Fruit fly (Drosophila melanogaster): ENCODE data around the gene Tfb5.

Gene Tfb5

dm6 chr2L:5000919-5001581, 9.6 kb downstream of the Tfb5 start:
- TF ChIP-seq psq (optimal IDR thresholded peaks at IDR 0.05) (no peak), h (optimal IDR thresholded peaks at IDR 0.05) (no peak), insv (optimal IDR thresholded peaks at IDR 0.05) (no peak), Sin3A (optimal IDR thresholded peaks at IDR 0.05) (no peak), ttk (optimal IDR thresholded peaks at IDR 0.05) (no peak), Myc (optimal IDR thresholded peaks at IDR 0.05) (no peak)

dm6 chr2L:5000287-5000871, 10.3 kb downstream of the Tfb5 start:
- TF ChIP-seq Sin3A (optimal IDR thresholded peaks at IDR 0.05) (no peak), h (optimal IDR thresholded peaks at IDR 0.05) (no peak), ttk (optimal IDR thresholded peaks at IDR 0.05) (no peak), Myc (optimal IDR thresholded peaks at IDR 0.05) (no peak), psq (optimal IDR thresholded peaks at IDR 0.05) (no peak), insv (optimal IDR thresholded peaks at IDR 0.05) (no peak)

- no peak for TF ChIP-seq Sin3A (optimal IDR thresholded peaks at IDR 0.05)
- TF ChIP-seq psq (optimal IDR thresholded peaks at IDR 0.05), result no peak
- TF ChIP-seq h (optimal IDR thresholded peaks at IDR 0.05), result no peak
- no peak for TF ChIP-seq Myc (optimal IDR thresholded peaks at IDR 0.05)
- no peak for TF ChIP-seq ttk (optimal IDR thresholded peaks at IDR 0.05)
- no peak for TF ChIP-seq insv (optimal IDR thresholded peaks at IDR 0.05)
These were observed 11.1 kb downstream of the Tfb5 start for dm6 chr2L:4999389-5000032.

- TF ChIP-seq insv (optimal IDR thresholded peaks at IDR 0.05) (no peak), h (optimal IDR thresholded peaks at IDR 0.05) (no peak), psq (optimal IDR thresholded peaks at IDR 0.05) (no peak), Sin3A (optimal IDR thresholded peaks at IDR 0.05) (no peak), ttk (optimal IDR thresholded peaks at IDR 0.05) (no peak), Myc (optimal IDR thresholded peaks at IDR 0.05) (no peak)
These were observed 12.0 kb downstream of the Tfb5 start for dm6 chr2L:4998571-4999191.

DNA sequence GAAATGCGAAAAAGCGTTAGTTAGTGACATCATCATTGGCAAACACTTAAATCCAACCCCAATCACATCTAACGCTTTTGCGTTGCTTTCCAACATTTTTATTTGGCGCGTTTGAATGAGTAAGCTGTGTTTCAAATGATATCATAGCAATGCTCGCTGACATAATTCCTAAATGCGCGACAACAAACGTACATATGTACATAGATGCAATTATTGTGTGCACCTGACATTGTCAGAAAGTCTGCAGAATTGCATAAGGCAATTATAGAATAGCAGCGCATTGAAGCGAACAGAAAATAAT, 12.4 kb downstream of the Tfb5 start:
- TF ChIP-seq Sin3A (optimal IDR thresholded peaks at IDR 0.05) (no peak), psq (optimal IDR thresholded peaks at IDR 0.05) (no peak), ttk (optimal IDR thresholded peaks at IDR 0.05) (no peak), insv (optimal IDR thresholded peaks at IDR 0.05) (no peak), Myc (optimal IDR thresholded peaks at IDR 0.05) (no peak), h (optimal IDR thresholded peaks at IDR 0.05) (no peak)

- TF ChIP-seq Myc (optimal IDR thresholded peaks at IDR 0.05) (no peak), psq (optimal IDR thresholded peaks at IDR 0.05) (no peak), Sin3A (optimal IDR thresholded peaks at IDR 0.05) (no peak), h (optimal IDR thresholded peaks at IDR 0.05) (no peak), insv (optimal IDR thresholded peaks at IDR 0.05) (no peak), ttk (optimal IDR thresholded peaks at IDR 0.05) (no peak)
These were observed 13.0 kb downstream of the Tfb5 start for dm6 chr2L:4997401-4998259.

- TF ChIP-seq psq (optimal IDR thresholded peaks at IDR 0.05) (no peak), ttk (optimal IDR thresholded peaks at IDR 0.05) (no peak), h (optimal IDR thresholded peaks at IDR 0.05) (no peak), insv (optimal IDR thresholded peaks at IDR 0.05) (no peak), Myc (optimal IDR thresholded peaks at IDR 0.05) (no peak), Sin3A (optimal IDR thresholded peaks at IDR 0.05) (no peak)
These were observed 14.2 kb downstream of the Tfb5 start for dm6 chr2L:4996283-4996922.

DNA sequence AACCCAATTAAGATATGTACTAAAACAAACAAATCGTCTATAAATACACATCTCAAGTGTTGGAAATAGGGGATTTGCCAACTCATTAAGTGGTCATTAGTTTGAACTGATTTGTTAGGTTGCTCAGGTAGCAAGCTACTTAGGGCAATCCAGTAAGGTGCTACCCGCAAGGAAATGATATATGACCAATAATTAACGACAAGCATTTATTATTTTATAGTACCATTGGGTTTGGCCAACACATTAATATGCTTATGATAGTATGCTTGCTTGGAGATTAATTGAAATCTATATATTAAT, 14.8 kb downstream of the Tfb5 start:
- TF ChIP-seq ttk (optimal IDR thresholded peaks at IDR 0.05) (no peak), insv (optimal IDR thresholded peaks at IDR 0.05) (no peak), h (optimal IDR thresholded peaks at IDR 0.05) (no peak), Myc (optimal IDR thresholded peaks at IDR 0.05) (no peak), Sin3A (optimal IDR thresholded peaks at IDR 0.05) (no peak), psq (optimal IDR thresholded peaks at IDR 0.05) (no peak)

DNA sequence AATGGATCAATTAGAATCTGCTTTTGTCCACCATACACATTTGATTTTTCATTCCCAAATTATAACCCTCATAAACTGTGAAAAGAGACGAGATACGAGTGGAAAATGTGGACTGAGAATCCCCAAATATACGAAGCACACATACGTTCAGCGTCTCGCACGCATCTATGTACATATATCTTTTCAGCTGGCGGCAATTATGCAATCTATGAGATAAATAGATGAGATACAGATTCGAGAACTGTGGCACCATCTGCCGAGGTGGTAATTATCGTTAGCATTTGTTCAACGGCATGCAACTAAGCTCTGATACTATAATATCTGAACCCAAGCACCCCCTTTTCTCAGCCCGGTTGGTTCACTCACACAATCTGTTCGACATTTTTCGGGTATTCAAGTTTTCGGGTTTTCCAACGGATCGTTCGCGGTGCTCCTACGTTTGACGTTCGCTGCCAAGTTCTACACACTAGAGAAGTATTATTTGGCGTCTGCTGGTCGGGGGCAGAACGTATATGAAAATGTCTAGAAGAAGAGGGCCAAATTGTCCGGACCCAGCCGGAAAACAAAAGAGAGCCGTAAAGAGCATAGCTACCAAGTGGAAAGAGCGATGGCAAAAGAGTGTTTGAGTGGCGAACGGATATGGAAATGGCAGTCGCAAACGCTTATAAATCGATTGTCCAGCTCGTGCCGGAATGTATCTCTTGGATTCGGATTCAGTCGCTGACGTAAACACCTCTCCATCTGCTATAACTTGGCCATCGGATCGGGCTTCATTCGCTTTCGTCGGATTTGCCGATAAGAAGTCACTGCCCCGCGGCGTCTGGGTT, 15.4 kb downstream of the Tfb5 start:
- TF ChIP-seq ttk (optimal IDR thresholded peaks at IDR 0.05), result no peak
- TF ChIP-seq Sin3A (optimal IDR thresholded peaks at IDR 0.05), result no peak
- TF ChIP-seq Myc (optimal IDR thresholded peaks at IDR 0.05), result no peak
- TF ChIP-seq insv (optimal IDR thresholded peaks at IDR 0.05), result no peak
- TF ChIP-seq h (optimal IDR thresholded peaks at IDR 0.05), result no peak
- no peak for TF ChIP-seq psq (optimal IDR thresholded peaks at IDR 0.05)

dm6 chr2L:4982098-4982646, 28.5 kb downstream of the Tfb5 start:
- no peak for TF ChIP-seq ttk (optimal IDR thresholded peaks at IDR 0.05)
- no peak for TF ChIP-seq Sin3A (optimal IDR thresholded peaks at IDR 0.05)
- TF ChIP-seq h (optimal IDR thresholded peaks at IDR 0.05), result no peak
- TF ChIP-seq insv (optimal IDR thresholded peaks at IDR 0.05), result no peak
- no peak for TF ChIP-seq Myc (optimal IDR thresholded peaks at IDR 0.05)
- no peak for TF ChIP-seq psq (optimal IDR thresholded peaks at IDR 0.05)

Data from Kc167 (cell line).